Worm (Caenorhabditis elegans) whole organism, young adult: ENCODE results near the gene jun-1.

Source experiments
- F22D6.2 ChIP-seq: sonication (generic microtip); optimal IDR thresholded peaks from 2 replicates; lab custom pipeline; 2016; ENCODE audit warnings: mild to moderate bottlenecking, missing genetic modification characterization, missing compliant biosample characterization
- F49E8.2 ChIP-seq: sonication (generic microtip); optimal IDR thresholded peaks from 3 replicates; lab custom pipeline; 2017; ENCODE audit warnings: missing genetic modification characterization, mild to moderate bottlenecking, missing compliant biosample characterization, antibody characterized with exemption, moderate library complexity; ENCODE audit not compliant: insufficient read depth
- Y56A3A.18 ChIP-seq: fragments of 200-800 bp; sonication (Bioruptor generic); IDR thresholded peaks from 2 replicates; pipeline ENCODE4 v1.3.6; 2022; ENCODE audit warnings: missing genetic modification reagents, missing genetic modification characterization, missing compliant biosample characterization
- Y67H2A.10 ChIP-seq: fragments of 200-800 bp; sonication (Bioruptor generic); conservative IDR thresholded peaks from 2 replicates; pipeline ENCODE4 v1.3.6; 2022; ENCODE audit warnings: missing genetic modification reagents, missing genetic modification characterization, missing compliant biosample characterization
- ZK185.1 ChIP-seq: sonication (generic microtip); optimal IDR thresholded peaks from 2 replicates; lab custom pipeline; 2016; ENCODE audit warnings: mild to moderate bottlenecking, missing genetic modification characterization, missing compliant biosample characterization; ENCODE audit not compliant: poor library complexity, severe bottlenecking
- aptf-3 ChIP-seq: fragments of 200-800 bp; sonication (Bioruptor generic); IDR thresholded peaks from 2 replicates; pipeline ENCODE4 v1.3.6; 2022; ENCODE audit warnings: missing genetic modification characterization, missing compliant biosample characterization
- ceh-58 ChIP-seq: fragments of 200-800 bp; sonication (Bioruptor generic); IDR thresholded peaks from 2 replicates; pipeline ENCODE4 v1.3.6; 2022; ENCODE audit warnings: missing genetic modification characterization, missing compliant biosample characterization
- ceh-79 ChIP-seq: sonication (generic microtip); optimal IDR thresholded peaks from 2 replicates; lab custom pipeline; 2017; ENCODE audit warnings: mild to moderate bottlenecking, missing genetic modification characterization, missing compliant biosample characterization
- ets-4 ChIP-seq: fragments of 200-800 bp; sonication (Bioruptor generic); optimal IDR thresholded peaks from 2 replicates; lab custom pipeline; 2018; ENCODE audit warnings: mild to moderate bottlenecking, missing genetic modification characterization, missing compliant biosample characterization
- gei-17 ChIP-seq: fragments of 200-800 bp; sonication (Bioruptor generic); optimal IDR thresholded peaks from 2 replicates; lab custom pipeline; 2018; ENCODE audit warnings: mild to moderate bottlenecking, missing genetic modification characterization, missing compliant biosample characterization
- hlh-12 ChIP-seq: sonication (generic microtip); optimal IDR thresholded peaks from 2 replicates; lab custom pipeline; 2016; ENCODE audit warnings: missing genetic modification characterization, missing compliant biosample characterization
- hlh-26 ChIP-seq: fragments of 200-800 bp; sonication (Bioruptor generic); conservative IDR thresholded peaks from 2 replicates; pipeline ENCODE4 v1.3.6; 2022; ENCODE audit warnings: missing genetic modification reagents, missing genetic modification characterization, missing compliant biosample characterization
- hmg-20 ChIP-seq: fragments of 200-800 bp; sonication (Bioruptor generic); IDR thresholded peaks from 2 replicates; pipeline ENCODE4 v1.3.6; 2022; ENCODE audit warnings: missing genetic modification reagents, missing genetic modification characterization, missing compliant biosample characterization
- let-607 ChIP-seq, 2 experiments: fragments of 200-800 bp in 1 of 2; sonication (Bioruptor generic) in 1 of 2; sonication (generic microtip) in 1 of 2; optimal IDR thresholded peaks; 2 replicates each; lab custom pipeline; 2016 to 2018; ENCODE audit warnings: mild to moderate bottlenecking in 2 of 2, missing compliant biosample characterization in 2 of 2, missing genetic modification characterization in 2 of 2, moderate library complexity in 2 of 2, missing genotype in 1 of 2
- lin-35 ChIP-seq, 3 experiments: fragments of 150-350 bp in 2 of 3; sonication (generic microtip) in 1 of 3; optimal IDR thresholded peaks; 2 replicates each; lab custom pipeline; 2014 to 2018; ENCODE audit warnings: missing biosample characterization in 3 of 3, missing genetic modification characterization in 3 of 3, missing genetic modification reagents in 3 of 3
- lin-40 ChIP-seq: sonication (generic microtip); optimal IDR thresholded peaks from 2 replicates; lab custom pipeline; 2016; ENCODE audit warnings: missing genetic modification characterization, mild to moderate bottlenecking, missing compliant biosample characterization, missing genotype, missing genetic modification reagents
- lsy-27 ChIP-seq: sonication (generic microtip); optimal IDR thresholded peaks from 2 replicates; lab custom pipeline; 2017; ENCODE audit warnings: missing genetic modification characterization, mild to moderate bottlenecking, missing compliant biosample characterization, antibody characterized with exemption, missing genotype, borderline replicate concordance; ENCODE audit not compliant: insufficient read depth
- madf-6 ChIP-seq: fragments of 200-800 bp; sonication (Bioruptor generic); IDR thresholded peaks from 2 replicates; pipeline ENCODE4 v1.3.6; 2022; ENCODE audit warnings: missing genetic modification reagents, missing genetic modification characterization, missing compliant biosample characterization
- madf-8 ChIP-seq: fragments of 200-800 bp; sonication (Bioruptor generic); conservative IDR thresholded peaks from 2 replicates; pipeline ENCODE4 v1.3.6; 2022; ENCODE audit warnings: missing genetic modification reagents, missing genetic modification characterization, missing compliant biosample characterization
- mes-4 ChIP-seq: sonication (generic microtip); optimal IDR thresholded peaks from 2 replicates; lab custom pipeline; 2016; ENCODE audit warnings: missing genotype, missing genetic modification characterization, missing compliant biosample characterization
- nfya-1 ChIP-seq: sonication (generic microtip); optimal IDR thresholded peaks from 2 replicates; lab custom pipeline; 2017; ENCODE audit warnings: antibody characterized with exemption, missing compliant biosample characterization, missing genetic modification characterization, borderline replicate concordance; ENCODE audit not compliant: insufficient read depth
- nfya-2 ChIP-seq: fragments of 200-800 bp; sonication (Bioruptor generic); IDR thresholded peaks from 2 replicates; pipeline ENCODE4 v1.3.6; 2022; ENCODE audit warnings: missing genetic modification reagents, missing genetic modification characterization, missing compliant biosample characterization
- nfyb-1 ChIP-seq: fragments of 200-800 bp; sonication (Bioruptor generic); IDR thresholded peaks from 2 replicates; pipeline ENCODE4 v1.3.6; 2022; ENCODE audit warnings: missing genetic modification reagents, missing genetic modification characterization, missing compliant biosample characterization
- nhr-27 ChIP-seq: fragments of 200-800 bp; sonication (Bioruptor generic); optimal IDR thresholded peaks from 2 replicates; lab custom pipeline; 2018; ENCODE audit warnings: mild to moderate bottlenecking, missing genetic modification characterization, moderate library complexity, missing compliant biosample characterization
- nhr-80 ChIP-seq: sonication (generic microtip); optimal IDR thresholded peaks from 2 replicates; lab custom pipeline; 2016; ENCODE audit warnings: missing genetic modification characterization, missing compliant biosample characterization
- sea-2 ChIP-seq: fragments of 200-800 bp; sonication (Bioruptor generic); IDR thresholded peaks from 2 replicates; pipeline ENCODE4 v1.3.6; 2022; ENCODE audit warnings: missing genetic modification characterization, missing compliant biosample characterization
- snpc-3.4 ChIP-seq: sonication (generic microtip); optimal IDR thresholded peaks from 2 replicates; lab custom pipeline; 2017; ENCODE audit warnings: missing genetic modification characterization, mild to moderate bottlenecking, missing compliant biosample characterization, antibody characterized with exemption, moderate library complexity, missing genotype, missing genetic modification reagents
- snpc-4 ChIP-seq, 5 experiments: fragments of 150-350 bp in 1 of 5; sonication (generic microtip) in 4 of 5; optimal IDR thresholded peaks; 2 replicates each; lab custom pipeline; 2014 to 2018; ENCODE audit warnings: missing genetic modification characterization in 5 of 5, missing biosample characterization in 3 of 5, antibody characterized with exemption in 2 of 5, mild to moderate bottlenecking in 2 of 5, missing compliant biosample characterization in 2 of 5, missing genotype in 2 of 5, moderate library complexity in 2 of 5, missing genetic modification reagents in 1 of 5
- somi-1 ChIP-seq: fragments of 200-800 bp; sonication (Bioruptor generic); optimal IDR thresholded peaks from 2 replicates; lab custom pipeline; 2018; ENCODE audit warnings: mild to moderate bottlenecking, missing genetic modification characterization, missing compliant biosample characterization
- ztf-25 ChIP-seq: fragments of 200-800 bp; sonication (Bioruptor generic); IDR thresholded peaks from 2 replicates; pipeline ENCODE4 v1.3.6; 2022; ENCODE audit warnings: missing genetic modification reagents, missing genetic modification characterization, missing compliant biosample characterization

The jun-1 gene

ce11 chrII:9154339-9154738 is 41.4 kb downstream of the jun-1 start:
- TF ChIP-seq hlh-26 (GFP tag; lab: Robert Waterston, UW), result no peak
- no peak for TF ChIP-seq Y67H2A.10 (GFP tag; lab: Robert Waterston, UW)
- no peak for TF ChIP-seq nfya-2
- TF ChIP-seq mes-4, result no peak
- no peak for TF ChIP-seq F49E8.2
- TF ChIP-seq ceh-58 (GFP tag; lab: Robert Waterston, UW), result no peak
- no peak for TF ChIP-seq nhr-27 (tag; lab: Kevin White, UChicago)
- TF ChIP-seq F22D6.2 (tag; lab: Kevin White, UChicago), result no peak
- no peak for TF ChIP-seq snpc-4 (GFP tag; optimal IDR thresholded peaks at IDR 0.05; lab: Kevin White, UChicago)
- no peak for TF ChIP-seq snpc-4 (tag; optimal IDR thresholded peaks at IDR 0.05; lab: Kevin White, UChicago)
- no peak for TF ChIP-seq lin-35 (GFP tag; optimal IDR thresholded peaks at IDR 0.05; lab: Kevin White, UChicago)
- no peak for TF ChIP-seq gei-17
- TF ChIP-seq ets-4 (GFP tag; lab: Kevin White, UChicago), result no peak
- TF ChIP-seq aptf-3 (GFP tag; lab: Robert Waterston, UW), result no peak

- no peak for TF ChIP-seq aptf-3 (GFP tag; lab: Robert Waterston, UW)
- TF ChIP-seq ZK185.1 (tag; lab: Kevin White, UChicago), result no peak
- peak in 1 of 2 experiments; percentile 8 for TF ChIP-seq let-607 (tag; optimal IDR thresholded peaks at IDR 0.05; lab: Kevin White, UChicago)
- peak; percentile 54 for TF ChIP-seq nhr-80 (tag; lab: Kevin White, UChicago)
- TF ChIP-seq snpc-3.4 (tag; lab: Kevin White, UChicago), result no peak
- no peak for TF ChIP-seq ztf-25 (GFP tag; lab: Robert Waterston, UW)
- TF ChIP-seq nfya-1 (tag; lab: Kevin White, UChicago), result no peak
- no peak for TF ChIP-seq lsy-27 (tag; lab: Kevin White, UChicago)
Measured at ce11 chrII:9156277-9156676, 43.3 kb downstream of the jun-1 start.

- TF ChIP-seq nhr-80 (tag; lab: Kevin White, UChicago) (peak; percentile 75), madf-6 (no peak)
Measured at ce11 chrII:9157125-9157524, 44.2 kb downstream of the jun-1 start.

ce11 chrII:9158029-9158428 is 45.1 kb downstream of the jun-1 start, which contains the start of gene oac-54:
Gene oac-54, plus strand, starts transcription at chrII:9158111.
- TF ChIP-seq nhr-80 (tag; lab: Kevin White, UChicago) (peak; percentile 2), nfyb-1 (GFP tag; lab: Robert Waterston, UW) (no peak)
- TF ChIP-seq, all 124 proteins: peak for 1

ce11 chrII:9160197-9160806 is 47.3 kb downstream of the jun-1 start:
- TF ChIP-seq hmg-20, result no peak
- no peak for TF ChIP-seq ceh-79 (tag; lab: Kevin White, UChicago)
- no peak for TF ChIP-seq sea-2
- TF ChIP-seq ZK185.1 (tag; lab: Kevin White, UChicago), result peak; percentile 0
- no peak for TF ChIP-seq lsy-27 (tag; lab: Kevin White, UChicago)
- peak; percentile 65 for TF ChIP-seq nhr-80 (tag; lab: Kevin White, UChicago)
- no peak for TF ChIP-seq madf-8 (GFP tag; lab: Robert Waterston, UW)
- TF ChIP-seq nfyb-1 (GFP tag; lab: Robert Waterston, UW), result no peak
- TF ChIP-seq hlh-12 (tag; lab: Kevin White, UChicago), result no peak
- peak; percentile 21 for TF ChIP-seq lin-40 (tag; lab: Kevin White, UChicago)
- peak; percentile 3 for TF ChIP-seq somi-1 (GFP tag; lab: Kevin White, UChicago)
- TF ChIP-seq Y56A3A.18 (GFP tag; lab: Robert Waterston, UW), result no peak
- TF ChIP-seq aptf-3 (GFP tag; lab: Robert Waterston, UW), result no peak
